Worm (Caenorhabditis elegans) whole organism, L3 larva: Measurements from ENCODE around the gene acbp-3.

ENCODE experiments used
- aly-2 ChIP-seq: fragments of 150-350 bp; optimal IDR thresholded peaks from 2 replicates; lab custom pipeline; 2014; ENCODE audit warnings: missing biosample characterization, missing genetic modification characterization
- elt-1 ChIP-seq: fragments of 150-350 bp; optimal IDR thresholded peaks from 2 replicates; lab custom pipeline; 2014; ENCODE audit warnings: missing biosample characterization, missing genetic modification characterization
- elt-3 ChIP-seq, 3 experiments: fragments of 150-350 bp in 1 of 3; sonication (generic microtip) in 2 of 3; optimal IDR thresholded peaks; 2 replicates in 2 of 3; 4 replicates in 1 of 3; lab custom pipeline; 2014 to 2017; ENCODE audit warnings: missing biosample characterization in 3 of 3, missing genetic modification characterization in 3 of 3
- fkh-10 ChIP-seq: sonication (generic microtip); optimal IDR thresholded peaks from 2 replicates; lab custom pipeline; 2017; ENCODE audit warnings: missing biosample characterization, missing genetic modification reagents, missing genetic modification characterization
- fos-1 ChIP-seq: fragments of 150-350 bp; optimal IDR thresholded peaks from 2 replicates; lab custom pipeline; 2014; ENCODE audit warnings: missing biosample characterization, missing genetic modification characterization
- lin-39 ChIP-seq: fragments of 150-350 bp; optimal IDR thresholded peaks from 2 replicates; lab custom pipeline; 2018; ENCODE audit warnings: missing biosample characterization, missing genetic modification reagents, missing genetic modification characterization
- nhr-11 ChIP-seq: fragments of 150-350 bp; optimal IDR thresholded peaks from 2 replicates; lab custom pipeline; 2014; ENCODE audit warnings: missing biosample characterization, missing genetic modification characterization
- nhr-237 ChIP-seq: fragments of 150-350 bp; optimal IDR thresholded peaks from 2 replicates; lab custom pipeline; 2014; ENCODE audit warnings: missing biosample characterization, missing genetic modification characterization
- nhr-67 ChIP-seq: fragments of 150-350 bp; optimal IDR thresholded peaks from 2 replicates; lab custom pipeline; 2014; ENCODE audit warnings: missing biosample characterization, missing genetic modification characterization
- pha-4 ChIP-seq: fragments of 150-350 bp; optimal IDR thresholded peaks from 2 replicates; lab custom pipeline; 2014; ENCODE audit warnings: missing biosample characterization, missing genetic modification reagents, missing genetic modification characterization
- snpc-4 ChIP-seq: fragments of 150-350 bp; optimal IDR thresholded peaks from 2 replicates; lab custom pipeline; 2014; ENCODE audit warnings: missing biosample characterization, missing genetic modification characterization
- unc-39 ChIP-seq: sonication (generic microtip); optimal IDR thresholded peaks from 4 replicates; lab custom pipeline; 2017; ENCODE audit warnings: missing biosample characterization, missing genetic modification characterization
- unc-62 ChIP-seq: fragments of 150-350 bp; sonication (generic microtip); optimal IDR thresholded peaks from 4 replicates; lab custom pipeline; 2014; ENCODE audit warnings: missing biosample characterization, missing genetic modification reagents, missing genetic modification characterization

DNA sequence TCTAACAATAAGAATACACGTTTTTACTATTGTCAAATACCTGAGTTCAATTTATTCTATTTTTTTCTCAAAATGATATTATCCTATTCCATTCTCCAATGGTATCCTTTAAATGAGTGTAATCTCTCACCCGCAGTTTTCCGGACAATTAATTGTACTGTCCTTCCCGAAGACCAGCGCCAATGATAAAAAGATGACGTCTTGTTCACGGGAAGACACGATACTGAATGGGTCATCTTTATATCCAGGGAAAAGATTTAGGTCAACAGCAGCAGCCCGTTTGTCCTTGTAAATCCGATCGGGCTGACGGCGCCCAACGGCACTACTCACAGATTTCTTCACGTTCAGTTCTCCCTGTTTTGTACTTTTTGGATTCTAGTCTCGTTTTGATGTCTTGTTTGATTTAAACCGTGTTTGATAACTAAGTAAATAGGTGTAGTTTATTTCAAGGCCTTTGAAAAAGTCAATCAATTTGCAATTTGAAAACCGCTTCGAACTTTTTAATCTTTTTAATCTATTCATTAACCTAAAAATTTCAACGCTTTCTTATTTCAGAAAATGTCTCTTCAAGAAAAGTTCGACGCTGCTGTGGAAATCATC, at the start of gene acbp-3:
- TF ChIP-seq elt-3 (tag; optimal IDR thresholded peaks at IDR 0.05; lab: Kevin White, UChicago): no peak
- TF ChIP-seq nhr-11 (tag; lab: Kevin White, UChicago): no peak
- no peak for TF ChIP-seq nhr-67 (tag; lab: Kevin White, UChicago)
- TF ChIP-seq unc-62: no peak
- TF ChIP-seq elt-1 (tag; lab: Kevin White, UChicago): no peak
- TF ChIP-seq fos-1 (tag; lab: Kevin White, UChicago): no peak
- TF ChIP-seq snpc-4 (tag; lab: Kevin White, UChicago): no peak
- no peak for TF ChIP-seq pha-4 (tag; lab: Kevin White, UChicago)
- TF ChIP-seq fkh-10 (GFP tag; lab: Kevin White, UChicago): no peak
- TF ChIP-seq lin-39 (tag; lab: Kevin White, UChicago): no peak
- no peak for TF ChIP-seq unc-39
- TF ChIP-seq aly-2 (tag; lab: Kevin White, UChicago): no peak
- no peak for TF ChIP-seq nhr-237 (tag; lab: Kevin White, UChicago)
